Worm (Caenorhabditis elegans): ENCODE measurements around the gene rnp-3.
"Not testable (repeated sequence)": the region's sequence is repeated elsewhere in the genome, so short reads cannot be mapped to it uniquely, and the experiment has no call there.

Gene rnp-3

ce11 chrIV:4167296-4167695, 6.6 kb upstream of the rnp-3 start:
- TF ChIP-seq tbx-37 (GFP tag; conservative IDR thresholded peaks at IDR 0.05) = no peak
- TF ChIP-seq tra-4 (tag; optimal IDR thresholded peaks at IDR 0.05) = no peak
- TF ChIP-seq B0310.2 (tag; optimal IDR thresholded peaks at IDR 0.05) = no peak
- no peak for TF ChIP-seq tbx-11 (GFP tag; IDR thresholded peaks at IDR 0.05)
- TF ChIP-seq aly-1 (tag; optimal IDR thresholded peaks at IDR 0.05) = no peak
- TF ChIP-seq ceh-36 (tag; optimal IDR thresholded peaks at IDR 0.05) = no peak
- no peak for TF ChIP-seq ceh-13 (GFP tag; optimal IDR thresholded peaks at IDR 0.05)
- TF ChIP-seq scrt-1 (GFP tag; IDR thresholded peaks at IDR 0.05) = no peak
- no peak for TF ChIP-seq hmbx-1 (tag; optimal IDR thresholded peaks at IDR 0.05)
- no peak for TF ChIP-seq F13C5.2 (tag; optimal IDR thresholded peaks at IDR 0.05)
- TF ChIP-seq hmg-4 (GFP tag; optimal IDR thresholded peaks at IDR 0.05) = no peak
- no peak for TF ChIP-seq sea-1 (GFP tag; conservative IDR thresholded peaks at IDR 0.05)
- TF ChIP-seq ama-1 (optimal IDR thresholded peaks at IDR 0.05) = no peak
- TF ChIP-seq pes-1 (GFP tag; IDR thresholded peaks at IDR 0.05) = no peak
- no peak for TF ChIP-seq ets-7 (tag; optimal IDR thresholded peaks at IDR 0.05)
- no peak for TF ChIP-seq flt-1 (GFP tag; IDR thresholded peaks at IDR 0.05)
- TF ChIP-seq hnd-1 (tag; optimal IDR thresholded peaks at IDR 0.05) = no peak

- TF ChIP-seq hnd-1 (tag; optimal IDR thresholded peaks at IDR 0.05) = no peak
- TF ChIP-seq flt-1 (GFP tag; IDR thresholded peaks at IDR 0.05) = no peak
- 0 out of 2 replicates have a peak, but pooled peaks have one; percentile 27 for TF ChIP-seq tbx-37 (GFP tag; conservative IDR thresholded peaks at IDR 0.05)
Observed at ce11 chrIV:4171531-4172163, 2.2 kb upstream of the rnp-3 start, which contains the start of the genes K08D10.13 and rnp-2. K08D10.13 (minus strand) TSS chrIV:4171581. rnp-2 (plus strand) TSS chrIV:4172076.

ce11 chrIV:4172242-4172641, 1.6 kb upstream of the rnp-3 start:
- TF ChIP-seq ama-1 (optimal IDR thresholded peaks at IDR 0.05) = no peak
- TF ChIP-seq tbx-37 (GFP tag; conservative IDR thresholded peaks at IDR 0.05) = no peak
- no peak for TF ChIP-seq aly-1 (tag; optimal IDR thresholded peaks at IDR 0.05)
- TF ChIP-seq B0310.2 (tag; optimal IDR thresholded peaks at IDR 0.05) = no peak
- TF ChIP-seq pes-1 (GFP tag; IDR thresholded peaks at IDR 0.05) = no peak
- TF ChIP-seq F13C5.2 (tag; optimal IDR thresholded peaks at IDR 0.05) = no peak
- TF ChIP-seq hmg-4 (GFP tag; optimal IDR thresholded peaks at IDR 0.05) = no peak
- TF ChIP-seq tbx-11 (GFP tag; IDR thresholded peaks at IDR 0.05) = no peak
- TF ChIP-seq sea-1 (GFP tag; conservative IDR thresholded peaks at IDR 0.05) = no peak
- TF ChIP-seq hmbx-1 (tag; optimal IDR thresholded peaks at IDR 0.05) = no peak
- TF ChIP-seq tra-4 (tag; optimal IDR thresholded peaks at IDR 0.05) = no peak
- no peak for TF ChIP-seq scrt-1 (GFP tag; IDR thresholded peaks at IDR 0.05)
- no peak for TF ChIP-seq ceh-13 (GFP tag; optimal IDR thresholded peaks at IDR 0.05)

ce11 chrIV:4176088-4176487, 2.2 kb downstream of the rnp-3 start, which contains the start of gene dnj-15:
dnj-15 (plus strand) TSS chrIV:4176388.
- no peak for TF ChIP-seq B0310.2 (tag; optimal IDR thresholded peaks at IDR 0.05)
- no peak for TF ChIP-seq pes-1 (GFP tag; IDR thresholded peaks at IDR 0.05)
- no peak for TF ChIP-seq tbx-11 (GFP tag; IDR thresholded peaks at IDR 0.05)
- no peak for TF ChIP-seq scrt-1 (GFP tag; IDR thresholded peaks at IDR 0.05)
- no peak for TF ChIP-seq ama-1 (optimal IDR thresholded peaks at IDR 0.05)
- no peak for TF ChIP-seq hmg-4 (GFP tag; optimal IDR thresholded peaks at IDR 0.05)
- TF ChIP-seq hmbx-1 (tag; optimal IDR thresholded peaks at IDR 0.05) = no peak

ce11 chrIV:4176659-4177058, 2.8 kb downstream of the rnp-3 start:
- TF ChIP-seq aly-1 (tag; optimal IDR thresholded peaks at IDR 0.05) (no peak), ceh-13 (GFP tag; optimal IDR thresholded peaks at IDR 0.05) (no peak), hnd-1 (tag; optimal IDR thresholded peaks at IDR 0.05) (no peak), tbx-37 (GFP tag; conservative IDR thresholded peaks at IDR 0.05) (no peak)

ce11 chrIV:4177560-4177959, 3.7 kb downstream of the rnp-3 start:
- TF ChIP-seq ama-1 (optimal IDR thresholded peaks at IDR 0.05) (no peak), scrt-1 (GFP tag; IDR thresholded peaks at IDR 0.05) (no peak), F13C5.2 (tag; optimal IDR thresholded peaks at IDR 0.05) (no peak)

ce11 chrIV:4178424-4178823, 4.5 kb downstream of the rnp-3 start, which contains the start of gene tsen-34:
tsen-34 (plus strand) TSS chrIV:4178457.
- TF ChIP-seq tra-4 (tag; optimal IDR thresholded peaks at IDR 0.05) (no peak), scrt-1 (GFP tag; IDR thresholded peaks at IDR 0.05) (no peak), ama-1 (optimal IDR thresholded peaks at IDR 0.05) (peak; percentile 4)

- TF ChIP-seq hmbx-1 (tag; optimal IDR thresholded peaks at IDR 0.05); pes-1 (GFP tag; IDR thresholded peaks at IDR 0.05); tbx-37 (GFP tag; conservative IDR thresholded peaks at IDR 0.05): not testable (repeated sequence)
Observed at ce11 chrIV:4186099-4186498, 12.2 kb downstream of the rnp-3 start, which contains the start of gene K08D10.11. K08D10.11 (minus strand) TSS chrIV:4186199.

- TF ChIP-seq tbx-11 (GFP tag; IDR thresholded peaks at IDR 0.05); tbx-37 (GFP tag; conservative IDR thresholded peaks at IDR 0.05); ama-1 (optimal IDR thresholded peaks at IDR 0.05): not testable (repeated sequence)
Observed at ce11 chrIV:4196729-4197128, 22.8 kb downstream of the rnp-3 start, which contains the start of gene K06B9.6. K06B9.6 (minus strand) TSS chrIV:4196829.

All from whole organism, early embryonic.